Worm (Caenorhabditis elegans) whole organism, early embryonic: Measurements from ENCODE around the gene ZK795.3.

ENCODE experiments used
- B0310.2 ChIP-seq: sonication (generic microtip); optimal IDR thresholded peaks from 2 replicates; lab custom pipeline; 2016; ENCODE audit warnings: mild to moderate bottlenecking, missing genetic modification characterization, missing compliant biosample characterization
- F13C5.2 ChIP-seq: sonication (generic microtip); optimal IDR thresholded peaks from 2 replicates; lab custom pipeline; 2017; ENCODE audit warnings: mild to moderate bottlenecking, missing genetic modification characterization, inconsistent platforms, missing compliant biosample characterization
- aly-1 ChIP-seq: sonication (generic microtip); optimal IDR thresholded peaks from 2 replicates; lab custom pipeline; 2016; ENCODE audit warnings: missing genetic modification characterization, missing compliant biosample characterization
- ama-1 ChIP-seq: fragments of 150-350 bp; optimal IDR thresholded peaks from 2 replicates; lab custom pipeline; 2014
- ceh-13 ChIP-seq: fragments of 200-800 bp; sonication (Bioruptor generic); optimal IDR thresholded peaks from 2 replicates; lab custom pipeline; 2018; ENCODE audit warnings: mild to moderate bottlenecking, missing genetic modification characterization, missing compliant biosample characterization
- ceh-36 ChIP-seq: sonication (generic microtip); optimal IDR thresholded peaks from 2 replicates; lab custom pipeline; 2016; ENCODE audit warnings: missing genetic modification characterization, inconsistent platforms, missing compliant biosample characterization
- ets-7 ChIP-seq: sonication (generic microtip); optimal IDR thresholded peaks from 2 replicates; lab custom pipeline; 2016; ENCODE audit warnings: missing genotype, missing genetic modification characterization, missing compliant biosample characterization
- flt-1 ChIP-seq: fragments of 200-800 bp; sonication (Bioruptor generic); IDR thresholded peaks from 2 replicates; pipeline ENCODE4 v1.3.6; 2022; ENCODE audit warnings: missing genetic modification characterization, missing compliant biosample characterization
- hmbx-1 ChIP-seq: sonication (generic microtip); optimal IDR thresholded peaks from 2 replicates; lab custom pipeline; 2016; ENCODE audit warnings: mild to moderate bottlenecking, missing genetic modification characterization, missing compliant biosample characterization
- hmg-4 ChIP-seq: fragments of 200-800 bp; sonication (Bioruptor generic); optimal IDR thresholded peaks from 2 replicates; lab custom pipeline; 2018; ENCODE audit warnings: mild to moderate bottlenecking, missing genetic modification characterization, missing compliant biosample characterization
- hnd-1 ChIP-seq: sonication (generic microtip); optimal IDR thresholded peaks from 2 replicates; lab custom pipeline; 2016; ENCODE audit warnings: missing genetic modification characterization, missing compliant biosample characterization
- pes-1 ChIP-seq: fragments of 200-800 bp; sonication (Bioruptor generic); IDR thresholded peaks from 2 replicates; pipeline ENCODE4 v1.3.6; 2022; ENCODE audit warnings: missing genetic modification reagents, missing genetic modification characterization, missing compliant biosample characterization
- scrt-1 ChIP-seq: fragments of 200-800 bp; sonication (Bioruptor generic); IDR thresholded peaks from 2 replicates; pipeline ENCODE4 v1.3.6; 2022; ENCODE audit warnings: missing genetic modification characterization, missing compliant biosample characterization
- sea-1 ChIP-seq: fragments of 200-800 bp; sonication (Bioruptor generic); conservative IDR thresholded peaks from 2 replicates; pipeline ENCODE4 v1.3.6; 2022; ENCODE audit warnings: missing genetic modification characterization, missing compliant biosample characterization
- tbx-11 ChIP-seq: fragments of 200-800 bp; sonication (Bioruptor generic); IDR thresholded peaks from 2 replicates; pipeline ENCODE4 v1.3.6; 2022; ENCODE audit warnings: missing genetic modification characterization, missing compliant biosample characterization
- tbx-37 ChIP-seq: fragments of 200-800 bp; sonication (Bioruptor generic); conservative IDR thresholded peaks from 2 replicates; pipeline ENCODE4 v1.3.6; 2022; ENCODE audit warnings: missing genetic modification reagents, missing genetic modification characterization, missing compliant biosample characterization
- tra-4 ChIP-seq: sonication (generic microtip); optimal IDR thresholded peaks from 2 replicates; lab custom pipeline; 2017; ENCODE audit warnings: missing genetic modification characterization, missing compliant biosample characterization

Gene ZK795.3

DNA sequence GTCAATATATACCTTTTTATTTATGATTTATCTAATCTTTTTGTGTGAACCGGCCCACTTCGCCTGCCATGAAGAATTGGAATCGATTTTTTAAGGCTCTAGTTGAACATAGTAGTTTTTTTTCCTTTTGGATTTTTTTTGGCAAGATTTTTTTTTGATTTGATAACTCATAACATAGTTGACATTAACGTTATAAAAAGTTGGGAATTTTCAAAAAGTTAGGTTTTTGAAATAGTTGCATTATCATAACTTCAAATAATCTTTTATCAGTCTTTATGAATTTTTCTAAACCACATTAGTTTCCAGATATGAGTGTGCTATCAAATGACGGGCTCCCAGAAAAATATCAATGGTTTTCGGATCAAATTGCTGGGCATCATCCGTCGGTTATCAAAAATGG lies 11.3 kb upstream of the ZK795.3 start, which contains the start of gene ipmk-1:
Gene ipmk-1, plus strand, starts transcription at position 301 of the 400 bp plus-strand sequence.
- TF ChIP-seq F13C5.2 (tag; lab: Kevin White, UChicago): no peak
- TF ChIP-seq hnd-1 (tag; lab: Kevin White, UChicago): no peak
- TF ChIP-seq sea-1 (GFP tag; lab: Robert Waterston, UW): no peak
- TF ChIP-seq ceh-36 (tag; lab: Kevin White, UChicago): no peak
- TF ChIP-seq tbx-11 (GFP tag; lab: Robert Waterston, UW): no peak
- TF ChIP-seq hmbx-1 (tag; lab: Kevin White, UChicago): no peak
- TF ChIP-seq tbx-37 (GFP tag; lab: Robert Waterston, UW): no peak
- no peak for TF ChIP-seq B0310.2 (tag; lab: Kevin White, UChicago)

DNA sequence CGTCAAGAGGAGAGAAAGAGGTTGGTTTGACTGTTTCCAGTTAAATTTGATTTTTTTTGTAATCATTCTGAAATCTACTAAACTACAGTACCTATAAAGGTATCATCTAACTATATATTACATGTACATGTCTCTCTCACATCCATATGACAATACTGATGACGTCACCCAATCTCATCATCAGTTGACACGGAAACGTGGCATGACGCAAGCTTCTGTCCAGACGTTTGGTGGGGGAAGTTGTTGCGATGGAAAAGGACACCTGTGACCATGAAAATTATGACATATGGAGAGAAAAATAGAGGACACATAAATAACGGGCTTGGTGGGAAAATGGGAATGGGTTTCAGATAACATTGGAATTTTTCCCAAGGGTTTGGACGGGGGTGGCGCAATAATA lies 10.2 kb upstream of the ZK795.3 start:
- TF ChIP-seq F13C5.2 (tag; lab: Kevin White, UChicago) (no peak), hmbx-1 (tag; lab: Kevin White, UChicago) (no peak), pes-1 (no peak), flt-1 (no peak), hnd-1 (tag; lab: Kevin White, UChicago) (no peak), ets-7 (tag; lab: Kevin White, UChicago) (no peak), tra-4 (no peak), ceh-13 (GFP tag; lab: Kevin White, UChicago) (no peak), ceh-36 (tag; lab: Kevin White, UChicago) (no peak), ama-1 (lab: Kevin White, UChicago) (no peak), aly-1 (tag; lab: Kevin White, UChicago) (no peak)

ce11 chrIV:12551944-12552343 lies 7.2 kb upstream of the ZK795.3 start:
- no peak for TF ChIP-seq ceh-36 (tag; lab: Kevin White, UChicago)
- TF ChIP-seq tbx-37 (GFP tag; lab: Robert Waterston, UW): no peak
- TF ChIP-seq F13C5.2 (tag; lab: Kevin White, UChicago): no peak
- TF ChIP-seq sea-1 (GFP tag; lab: Robert Waterston, UW): no peak
- no peak for TF ChIP-seq B0310.2 (tag; lab: Kevin White, UChicago)
- TF ChIP-seq ceh-13 (GFP tag; lab: Kevin White, UChicago): no peak
- TF ChIP-seq aly-1 (tag; lab: Kevin White, UChicago): no peak
- TF ChIP-seq hmbx-1 (tag; lab: Kevin White, UChicago): no peak
- no peak for TF ChIP-seq pes-1
- no peak for TF ChIP-seq tbx-11 (GFP tag; lab: Robert Waterston, UW)
- no peak for TF ChIP-seq hmg-4 (GFP tag; lab: Kevin White, UChicago)
- TF ChIP-seq tra-4: no peak
- no peak for TF ChIP-seq flt-1
- TF ChIP-seq hnd-1 (tag; lab: Kevin White, UChicago): no peak
- TF ChIP-seq scrt-1 (GFP tag; lab: Robert Waterston, UW): no peak
- TF ChIP-seq ets-7 (tag; lab: Kevin White, UChicago): no peak
- TF ChIP-seq ama-1 (lab: Kevin White, UChicago): no peak

- TF ChIP-seq hmbx-1 (tag; lab: Kevin White, UChicago): no peak
These were observed 1.4 kb downstream of the ZK795.3 start, which contains the start of gene snb-7 for ce11 chrIV:12560568-12560967. TSS of gene snb-7 (plus strand) at chrIV:12560868.

DNA sequence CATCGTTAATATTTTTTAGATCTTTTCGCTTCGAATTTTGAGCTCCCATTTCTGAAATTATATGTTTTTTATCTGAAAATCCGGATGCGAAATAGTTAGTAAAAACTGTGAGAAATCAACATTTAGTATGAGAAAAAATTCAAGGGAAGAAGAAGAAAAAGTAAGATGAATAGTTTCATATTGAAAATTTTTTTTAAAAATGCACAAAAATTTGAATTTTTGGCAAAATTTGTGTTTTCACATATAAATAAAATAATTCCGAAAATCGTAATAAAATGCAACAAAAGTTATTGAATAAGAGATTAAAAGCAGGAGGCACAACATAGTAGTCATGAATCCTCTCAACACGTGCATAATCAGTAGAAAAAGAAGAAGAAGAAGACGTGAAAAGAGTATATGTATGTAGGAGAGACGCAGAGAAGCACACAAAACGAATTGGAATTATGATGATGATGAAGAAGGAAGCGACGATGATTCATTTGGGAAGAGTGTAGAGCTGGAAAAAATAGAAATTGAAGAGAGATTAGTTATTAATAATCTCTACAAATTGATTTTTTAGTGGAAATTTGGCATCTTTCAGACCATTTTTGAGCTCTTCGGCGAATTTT lies 6.9 kb downstream of the ZK795.3 start, which contains the start of gene eak-7:
Gene eak-7, minus strand, starts transcription at position 51 of the 608 bp plus-strand sequence.
- no peak for TF ChIP-seq ama-1 (lab: Kevin White, UChicago)
- TF ChIP-seq hmg-4 (GFP tag; lab: Kevin White, UChicago): no peak
- no peak for TF ChIP-seq sea-1 (GFP tag; lab: Robert Waterston, UW)
- no peak for TF ChIP-seq hmbx-1 (tag; lab: Kevin White, UChicago)
- no peak for TF ChIP-seq ceh-36 (tag; lab: Kevin White, UChicago)
- no peak for TF ChIP-seq tra-4
- TF ChIP-seq tbx-11 (GFP tag; lab: Robert Waterston, UW): no peak
- no peak for TF ChIP-seq ceh-13 (GFP tag; lab: Kevin White, UChicago)
- TF ChIP-seq aly-1 (tag; lab: Kevin White, UChicago): no peak
- TF ChIP-seq B0310.2 (tag; lab: Kevin White, UChicago): no peak
- TF ChIP-seq scrt-1 (GFP tag; lab: Robert Waterston, UW): no peak
- no peak for TF ChIP-seq pes-1
- no peak for TF ChIP-seq flt-1
- no peak for TF ChIP-seq tbx-37 (GFP tag; lab: Robert Waterston, UW)
- no peak for TF ChIP-seq F13C5.2 (tag; lab: Kevin White, UChicago)
- TF ChIP-seq hnd-1 (tag; lab: Kevin White, UChicago): no peak

DNA sequence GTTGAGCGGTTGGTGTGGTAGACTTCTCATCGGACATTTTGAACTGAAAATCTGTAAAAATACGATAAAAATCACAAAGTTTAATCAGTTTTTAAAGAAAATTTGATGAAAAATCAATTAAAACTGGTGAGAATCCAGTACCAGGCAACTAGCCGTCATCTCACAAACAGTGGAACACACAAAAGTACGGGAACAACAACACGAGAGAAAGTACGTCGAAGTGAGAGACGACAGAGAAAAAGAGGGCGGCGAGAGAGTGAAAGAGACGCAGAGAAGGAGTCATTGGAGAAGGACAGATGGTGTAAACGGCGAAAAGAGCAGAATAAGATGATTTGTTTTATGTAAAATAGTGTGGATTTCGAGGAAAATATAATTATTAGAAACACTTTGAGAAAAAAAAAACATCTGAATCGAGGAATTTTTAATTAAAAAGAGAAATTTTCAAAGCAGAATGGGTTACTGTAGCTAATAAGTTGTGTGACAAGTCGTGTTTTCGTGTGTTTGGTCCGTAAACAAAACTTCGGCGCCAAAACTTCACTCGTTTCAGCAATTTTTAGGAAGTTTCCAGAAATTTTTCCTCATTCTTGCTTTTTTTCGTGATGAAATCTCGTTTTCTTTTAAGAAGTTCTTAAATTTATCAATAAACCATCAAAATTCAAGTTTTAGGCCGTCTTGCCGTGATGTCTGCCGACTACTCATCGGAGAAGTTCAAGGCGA lies 8.2 kb downstream of the ZK795.3 start, which contains the start of the genes hsb-1 and let-99:
Gene hsb-1, minus strand, starts transcription at position 51 of the 717 bp plus-strand sequence.
Gene let-99, plus strand, starts transcription at position 667 of the 717 bp plus-strand sequence.
- TF ChIP-seq ceh-36 (tag; lab: Kevin White, UChicago) (no peak), ama-1 (lab: Kevin White, UChicago) (no peak), tbx-11 (GFP tag; lab: Robert Waterston, UW) (no peak), ceh-13 (GFP tag; lab: Kevin White, UChicago) (no peak), F13C5.2 (tag; lab: Kevin White, UChicago) (no peak), aly-1 (tag; lab: Kevin White, UChicago) (no peak), flt-1 (no peak), tra-4 (no peak), hmg-4 (GFP tag; lab: Kevin White, UChicago) (no peak), hmbx-1 (tag; lab: Kevin White, UChicago) (no peak), pes-1 (no peak), ets-7 (tag; lab: Kevin White, UChicago) (no peak), B0310.2 (tag; lab: Kevin White, UChicago) (no peak), sea-1 (GFP tag; lab: Robert Waterston, UW) (no peak), hnd-1 (tag; lab: Kevin White, UChicago) (no peak), scrt-1 (GFP tag; lab: Robert Waterston, UW) (no peak), tbx-37 (GFP tag; lab: Robert Waterston, UW) (no peak)
